Worm (Caenorhabditis elegans) whole organism, young adult: ENCODE results near the gene W06G6.17.

Experiments used
- D2030.7 ChIP-seq: fragments of 200-800 bp; sonication (Bioruptor generic); IDR thresholded peaks from 2 replicates; pipeline ENCODE4 v1.3.6; 2022; ENCODE audit warnings: missing genetic modification reagents, missing genetic modification characterization, missing compliant biosample characterization
- aptf-3 ChIP-seq: fragments of 200-800 bp; sonication (Bioruptor generic); IDR thresholded peaks from 2 replicates; pipeline ENCODE4 v1.3.6; 2022; ENCODE audit warnings: missing genetic modification characterization, missing compliant biosample characterization
- efl-1 ChIP-seq: fragments of 150-350 bp; optimal IDR thresholded peaks from 2 replicates; lab custom pipeline; 2014; ENCODE audit warnings: missing biosample characterization, missing genetic modification reagents, missing genetic modification characterization
- unc-62 ChIP-seq: fragments of 150-350 bp; optimal IDR thresholded peaks from 2 replicates; lab custom pipeline; 2014; ENCODE audit warnings: missing biosample characterization, missing genetic modification reagents, missing genetic modification characterization

- TF ChIP-seq unc-62 (GFP tag; lab: Kevin White, UChicago): no peak
- no peak for TF ChIP-seq efl-1
- no peak for TF ChIP-seq D2030.7 (GFP tag; lab: Robert Waterston, UW)
- no peak for TF ChIP-seq aptf-3 (GFP tag; lab: Robert Waterston, UW)
Measured at ce11 chrV:16596102-16596501, 48.9 kb downstream of the W06G6.17 start.
